Worm (Caenorhabditis elegans) whole organism, early embryonic: ENCODE measurements around the gene hpo-8.

Experiments
- aly-1 ChIP-seq: sonication (generic microtip); optimal IDR thresholded peaks from 2 replicates; lab custom pipeline; 2016; ENCODE audit warnings: missing genetic modification characterization, missing compliant biosample characterization
- ama-1 ChIP-seq: fragments of 150-350 bp; optimal IDR thresholded peaks from 2 replicates; lab custom pipeline; 2014
- ceh-13 ChIP-seq: fragments of 200-800 bp; sonication (Bioruptor generic); optimal IDR thresholded peaks from 2 replicates; lab custom pipeline; 2018; ENCODE audit warnings: mild to moderate bottlenecking, missing genetic modification characterization, missing compliant biosample characterization
- ets-7 ChIP-seq: sonication (generic microtip); optimal IDR thresholded peaks from 2 replicates; lab custom pipeline; 2016; ENCODE audit warnings: missing genotype, missing genetic modification characterization, missing compliant biosample characterization
- flt-1 ChIP-seq: fragments of 200-800 bp; sonication (Bioruptor generic); IDR thresholded peaks from 2 replicates; pipeline ENCODE4 v1.3.6; 2022; ENCODE audit warnings: missing genetic modification characterization, missing compliant biosample characterization
- hmbx-1 ChIP-seq: sonication (generic microtip); optimal IDR thresholded peaks from 2 replicates; lab custom pipeline; 2016; ENCODE audit warnings: mild to moderate bottlenecking, missing genetic modification characterization, missing compliant biosample characterization
- scrt-1 ChIP-seq: fragments of 200-800 bp; sonication (Bioruptor generic); IDR thresholded peaks from 2 replicates; pipeline ENCODE4 v1.3.6; 2022; ENCODE audit warnings: missing genetic modification characterization, missing compliant biosample characterization
- tbx-11 ChIP-seq: fragments of 200-800 bp; sonication (Bioruptor generic); IDR thresholded peaks from 2 replicates; pipeline ENCODE4 v1.3.6; 2022; ENCODE audit warnings: missing genetic modification characterization, missing compliant biosample characterization
- tbx-37 ChIP-seq: fragments of 200-800 bp; sonication (Bioruptor generic); conservative IDR thresholded peaks from 2 replicates; pipeline ENCODE4 v1.3.6; 2022; ENCODE audit warnings: missing genetic modification reagents, missing genetic modification characterization, missing compliant biosample characterization

- TF ChIP-seq tbx-11 (GFP tag; lab: Robert Waterston, UW), result no peak
- no peak for TF ChIP-seq aly-1 (tag; lab: Kevin White, UChicago)
- TF ChIP-seq flt-1, result no peak
- TF ChIP-seq scrt-1 (GFP tag; lab: Robert Waterston, UW), result no peak
- no peak for TF ChIP-seq ets-7 (tag; lab: Kevin White, UChicago)
- TF ChIP-seq tbx-37 (GFP tag; lab: Robert Waterston, UW), result no peak
- no peak for TF ChIP-seq ama-1
- TF ChIP-seq hmbx-1 (tag; lab: Kevin White, UChicago), result no peak
- TF ChIP-seq ceh-13 (GFP tag; lab: Kevin White, UChicago), result no peak
Measured at ce11 chrV:6881735-6882134, 42.6 kb downstream of the hpo-8 start.
